Worm (Caenorhabditis elegans) whole organism, L4/young adult: ENCODE results near the gene cnc-9.

ENCODE experiments used
- W03F9.2 ChIP-seq: fragments of 150-350 bp; optimal IDR thresholded peaks from 2 replicates; lab custom pipeline; 2014; ENCODE audit warnings: missing biosample characterization, missing genetic modification characterization
- dao-5 ChIP-seq: sonication (generic microtip); optimal IDR thresholded peaks from 2 replicates; lab custom pipeline; 2016; ENCODE audit warnings: missing genotype, missing genetic modification characterization, moderate library complexity, missing compliant biosample characterization
- him-1 ChIP-seq: sonication (generic microtip); optimal IDR thresholded peaks from 2 replicates; lab custom pipeline; 2016; ENCODE audit warnings: missing genotype, missing genetic modification reagents, missing genetic modification characterization, missing compliant biosample characterization

cnc-9 gene

DNA sequence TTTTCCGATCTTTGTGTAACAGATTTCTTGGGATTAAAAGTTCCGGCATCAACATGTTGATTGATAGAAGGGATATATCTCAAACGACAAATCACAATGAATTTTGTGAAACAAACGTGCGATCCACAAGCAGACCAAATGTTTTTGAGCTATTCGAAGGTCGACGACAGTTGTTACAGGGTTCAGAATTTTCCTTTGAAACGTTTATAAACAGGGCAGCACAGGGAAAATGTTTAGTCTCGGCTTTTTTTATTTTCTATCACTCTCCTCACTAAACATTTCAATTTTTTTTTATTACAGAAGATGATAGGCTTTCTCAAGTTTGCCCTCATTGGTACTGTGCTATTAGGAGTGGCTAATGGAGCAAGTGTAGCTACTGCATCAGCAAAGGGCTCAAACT, 35.0 kb downstream of the cnc-9 start, which contains the start of gene exc-13:
exc-13 (plus strand) TSS at position 301 of the 400 bp plus-strand sequence.
- no peak for TF ChIP-seq dao-5 (tag; lab: Kevin White, UChicago)
- TF ChIP-seq him-1: no peak
- no peak for TF ChIP-seq W03F9.2 (tag; lab: Kevin White, UChicago)

- TF ChIP-seq W03F9.2 (tag; lab: Kevin White, UChicago) (no peak), him-1 (no peak), dao-5 (tag; lab: Kevin White, UChicago) (no peak)
These were observed 35.9 kb downstream of the cnc-9 start, which contains the start of gene cyp-35A2 for ce11 chrV:7364059-7364458. cyp-35A2 (minus strand) TSS chrV:7364182.

ce11 chrV:7361673-7362072, 38.3 kb downstream of the cnc-9 start, which contains the start of gene cyp-35A1:
cyp-35A1 (minus strand) TSS chrV:7361773.
- TF ChIP-seq W03F9.2 (tag; lab: Kevin White, UChicago): no peak
- TF ChIP-seq him-1: no peak
- no peak for TF ChIP-seq dao-5 (tag; lab: Kevin White, UChicago)

- no peak for TF ChIP-seq W03F9.2 (tag; lab: Kevin White, UChicago)
- no peak for TF ChIP-seq dao-5 (tag; lab: Kevin White, UChicago)
- no peak for TF ChIP-seq him-1
These were observed 42.9 kb downstream of the cnc-9 start, which contains the start of gene C03G6.6 for ce11 chrV:7357132-7357531. C03G6.6 (plus strand) TSS chrV:7357432.

DNA sequence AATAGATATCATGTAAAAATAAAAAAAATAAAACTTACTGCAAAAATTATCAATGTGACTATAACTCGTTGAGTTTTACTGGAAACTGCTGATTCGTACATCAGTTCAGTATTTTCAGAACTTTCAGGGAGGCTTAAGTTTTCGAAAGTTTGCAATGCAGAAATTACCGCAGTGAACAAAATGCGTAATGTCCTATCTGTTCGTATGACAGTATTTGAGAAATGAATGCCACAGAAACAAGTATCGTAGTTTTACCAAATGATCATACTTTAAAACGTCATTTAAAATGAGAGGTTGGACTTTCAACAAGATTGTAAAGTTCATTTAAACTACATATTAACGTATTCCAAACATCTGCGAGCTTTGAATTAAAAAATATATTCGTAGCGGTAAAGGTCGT, 43.3 kb downstream of the cnc-9 start, which contains the start of gene C03G6.21:
C03G6.21 (minus strand) TSS at position 101 of the 400 bp plus-strand sequence.
- TF ChIP-seq W03F9.2 (tag; lab: Kevin White, UChicago) (no peak), dao-5 (tag; lab: Kevin White, UChicago) (no peak), him-1 (no peak)

- TF ChIP-seq dao-5 (tag; lab: Kevin White, UChicago): no peak
These were observed 44.5 kb downstream of the cnc-9 start, which contains the start of gene tag-293 for ce11 chrV:7355464-7355863. tag-293 (minus strand) TSS chrV:7355564.

DNA sequence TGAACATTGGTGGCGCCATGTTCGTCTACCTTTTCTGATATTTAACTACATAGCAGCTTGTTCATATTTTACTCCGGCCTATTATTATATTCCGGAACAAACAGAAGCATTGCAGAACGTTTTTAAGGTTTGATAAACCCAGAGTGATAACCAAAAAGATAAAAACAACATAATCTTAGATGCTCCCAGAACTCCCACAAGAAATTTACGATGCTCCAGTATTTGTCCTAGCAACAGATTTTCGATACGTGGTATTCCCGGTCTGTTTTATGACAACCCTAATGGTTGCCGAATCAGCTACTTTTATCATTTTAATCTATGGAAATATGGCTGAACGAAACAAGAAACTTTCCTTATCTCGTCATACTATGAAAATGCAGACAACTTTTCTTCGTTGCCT, 46.4 kb downstream of the cnc-9 start:
- TF ChIP-seq him-1 (no peak), W03F9.2 (tag; lab: Kevin White, UChicago) (no peak), dao-5 (tag; lab: Kevin White, UChicago) (no peak)

- TF ChIP-seq him-1: no peak
- no peak for TF ChIP-seq W03F9.2 (tag; lab: Kevin White, UChicago)
- no peak for TF ChIP-seq dao-5 (tag; lab: Kevin White, UChicago)
These were observed 47.6 kb downstream of the cnc-9 start, which contains the start of the genes srh-231 and srh-275 for ce11 chrV:7352186-7353053. srh-231 (minus strand) TSS chrV:7352236. srh-275 (plus strand) TSS chrV:7353003.
